Fruit fly (Drosophila melanogaster): Measurements from ENCODE around the gene Dredd.

Dredd gene

dm6 chrX:592588-593288 lies 42.6 kb downstream of the Dredd start:
- TF ChIP-seq pad (GFP tag; optimal IDR thresholded peaks at IDR 0.05), result no peak
- TF ChIP-seq kay (GFP tag; ENCODE audit: borderline replicate concordance), result no peak
- no peak for TF ChIP-seq CG12768 (GFP tag; optimal IDR thresholded peaks at IDR 0.05)
- no peak for TF ChIP-seq toe (GFP tag; optimal IDR thresholded peaks at IDR 0.05)
- TF ChIP-seq ovo (GFP tag; optimal IDR thresholded peaks at IDR 0.05), result no peak
- TF ChIP-seq tj (GFP tag; optimal IDR thresholded peaks at IDR 0.05), result no peak
- TF ChIP-seq CG14711 (tag; optimal IDR thresholded peaks at IDR 0.05), result no peak
- TF ChIP-seq Mnt (GFP tag; optimal IDR thresholded peaks at IDR 0.05), result no peak
- TF ChIP-seq CG7045 (GFP tag; optimal IDR thresholded peaks at IDR 0.05), result no peak
- no peak for TF ChIP-seq Crg-1 (GFP tag; optimal IDR thresholded peaks at IDR 0.05)
- TF ChIP-seq CG11617 (GFP tag; optimal IDR thresholded peaks at IDR 0.05), result no peak
- no peak for TF ChIP-seq cnc (optimal IDR thresholded peaks at IDR 0.05)

- TF ChIP-seq Mnt (GFP tag; optimal IDR thresholded peaks at IDR 0.05) (no peak), tj (GFP tag; optimal IDR thresholded peaks at IDR 0.05) (no peak), CG14711 (tag; optimal IDR thresholded peaks at IDR 0.05) (no peak), pad (GFP tag; optimal IDR thresholded peaks at IDR 0.05) (no peak), CG7045 (GFP tag; optimal IDR thresholded peaks at IDR 0.05) (no peak), Hr96 (GFP tag; optimal IDR thresholded peaks at IDR 0.05) (no peak), CG11617 (GFP tag; optimal IDR thresholded peaks at IDR 0.05) (no peak), bab1 (GFP tag; optimal IDR thresholded peaks at IDR 0.05) (no peak), CG12768 (GFP tag; optimal IDR thresholded peaks at IDR 0.05) (no peak), cic (GFP tag; optimal IDR thresholded peaks at IDR 0.05) (no peak), CG7101 (tag; optimal IDR thresholded peaks at IDR 0.05) (no peak), Crg-1 (GFP tag; optimal IDR thresholded peaks at IDR 0.05) (no peak), CG5204 (GFP tag; optimal IDR thresholded peaks at IDR 0.05) (no peak), ovo (GFP tag; optimal IDR thresholded peaks at IDR 0.05) (no peak), Clk (GFP tag; optimal IDR thresholded peaks at IDR 0.05) (no peak), toe (GFP tag; optimal IDR thresholded peaks at IDR 0.05) (no peak), CG1620 (GFP tag; optimal IDR thresholded peaks at IDR 0.05) (no peak), kay (GFP tag; ENCODE audit: borderline replicate concordance) (no peak), cnc (optimal IDR thresholded peaks at IDR 0.05) (no peak), CG33017 (tag; optimal IDR thresholded peaks at IDR 0.05) (no peak)
Observed at dm6 chrX:590479-590878, 44.9 kb downstream of the Dredd start.

DNA sequence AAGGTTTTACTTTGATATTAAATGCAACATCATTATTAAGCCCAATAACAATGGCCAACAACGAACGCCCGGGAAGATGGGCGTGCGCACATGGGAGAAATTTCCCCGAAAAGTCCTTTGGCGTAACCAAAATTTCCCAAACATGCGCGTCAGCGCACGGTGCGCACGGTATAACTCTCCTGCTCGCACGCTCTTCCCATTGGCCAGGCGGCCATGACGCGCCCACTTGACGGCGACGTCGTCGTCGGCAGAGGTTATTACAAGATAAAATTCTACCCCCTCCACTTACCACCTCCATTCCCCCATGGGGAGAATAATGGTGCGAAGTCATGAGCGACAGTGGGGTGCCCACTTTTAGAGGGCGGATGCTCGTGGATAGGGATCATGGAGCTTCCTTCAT lies 46.4 kb downstream of the Dredd start:
- no peak for TF ChIP-seq CG7101 (tag; optimal IDR thresholded peaks at IDR 0.05)
- TF ChIP-seq Clk (GFP tag; optimal IDR thresholded peaks at IDR 0.05), result no peak
- TF ChIP-seq Crg-1 (GFP tag; optimal IDR thresholded peaks at IDR 0.05), result no peak
- no peak for TF ChIP-seq tj (GFP tag; optimal IDR thresholded peaks at IDR 0.05)
- TF ChIP-seq CG5204 (GFP tag; optimal IDR thresholded peaks at IDR 0.05), result no peak
- no peak for TF ChIP-seq cnc (optimal IDR thresholded peaks at IDR 0.05)
- no peak for TF ChIP-seq CG1620 (GFP tag; optimal IDR thresholded peaks at IDR 0.05)
- no peak for TF ChIP-seq toe (GFP tag; optimal IDR thresholded peaks at IDR 0.05)
- no peak for TF ChIP-seq pad (GFP tag; optimal IDR thresholded peaks at IDR 0.05)
- no peak for TF ChIP-seq bab1 (GFP tag; optimal IDR thresholded peaks at IDR 0.05)
- TF ChIP-seq Hr96 (GFP tag; optimal IDR thresholded peaks at IDR 0.05), result no peak
- no peak for TF ChIP-seq CG7045 (GFP tag; optimal IDR thresholded peaks at IDR 0.05)
- TF ChIP-seq kay (GFP tag; ENCODE audit: borderline replicate concordance), result no peak

Data from whole organism, adult.